Worm (Caenorhabditis elegans) whole organism, L4 larva: Measurements from ENCODE around the gene M70.3.
A peak's percentile ranks its signal among the peaks of the same experiment; 100 is the strongest.

Experiments used
- F44E2.7 ChIP-seq: fragments of 200-800 bp; sonication (Bioruptor generic); IDR thresholded peaks from 2 replicates; pipeline ENCODE4 v2.1.2; 2022; ENCODE audit warnings: missing genetic modification characterization, missing compliant biosample characterization
- T20F7.1 ChIP-seq: fragments of 200-800 bp; sonication (Bioruptor generic); optimal IDR thresholded peaks from 2 replicates; lab custom pipeline; 2018; ENCODE audit warnings: mild to moderate bottlenecking, missing genetic modification characterization, missing compliant biosample characterization
- Y75B8A.6 ChIP-seq: fragments of 200-800 bp; sonication (Bioruptor generic); IDR thresholded peaks from 2 replicates; pipeline ENCODE4 v1.3.6; 2022; ENCODE audit warnings: missing genetic modification reagents, missing genetic modification characterization, missing compliant biosample characterization
- ZK546.5 ChIP-seq, 2 experiments: sonication (generic microtip); optimal IDR thresholded peaks; 2 replicates each; lab custom pipeline; 2017; ENCODE audit warnings: missing biosample characterization in 2 of 2, missing genetic modification characterization in 2 of 2
- aha-1 ChIP-seq: fragments of 150-350 bp; peaks from one replicate; lab custom pipeline; 2014; ENCODE audit warnings: missing biosample characterization, missing genetic modification characterization
- ama-1 ChIP-seq: fragments of 150-350 bp; optimal IDR thresholded peaks from 2 replicates; lab custom pipeline; 2014; ENCODE audit warnings: inconsistent platforms, mixed read lengths
- attf-4 ChIP-seq: sonication (generic microtip); optimal IDR thresholded peaks from 3 replicates; lab custom pipeline; 2017; ENCODE audit warnings: missing biosample characterization, missing genetic modification characterization
- ceh-20 ChIP-seq: fragments of 200-800 bp; sonication (Bioruptor generic); IDR thresholded peaks from 2 replicates; pipeline ENCODE4 v1.3.6; 2022; ENCODE audit warnings: missing genetic modification reagents, missing genetic modification characterization, missing compliant biosample characterization
- ceh-82 ChIP-seq: sonication (generic microtip); optimal IDR thresholded peaks from 2 replicates; lab custom pipeline; 2017; ENCODE audit warnings: missing biosample characterization, missing genetic modification characterization
- daf-16 ChIP-seq, 3 experiments: sonication (generic microtip); optimal IDR thresholded peaks; 2 replicates each; lab custom pipeline; 2016 to 2017; ENCODE audit warnings: missing genetic modification characterization in 3 of 3, missing genetic modification reagents in 3 of 3, mild to moderate bottlenecking in 2 of 3, missing compliant biosample characterization in 2 of 3, missing biosample characterization in 1 of 3, moderate library complexity in 1 of 3
- daf-8 ChIP-seq: fragments of 200-800 bp; sonication (Bioruptor generic); IDR thresholded peaks from 2 replicates; pipeline ENCODE4 v1.3.6; 2022; ENCODE audit warnings: missing genetic modification characterization, missing compliant biosample characterization
- dmd-6 ChIP-seq: fragments of 200-800 bp; sonication (Bioruptor generic); IDR thresholded peaks from 2 replicates; pipeline ENCODE4 v1.3.6; 2022; ENCODE audit warnings: missing genetic modification reagents, missing genetic modification characterization, missing compliant biosample characterization
- dpl-1 ChIP-seq: fragments of 150-350 bp; optimal IDR thresholded peaks from 2 replicates; lab custom pipeline; 2014; ENCODE audit warnings: missing biosample characterization, missing genetic modification reagents, missing genetic modification characterization
- dve-1 ChIP-seq: sonication (generic microtip); optimal IDR thresholded peaks from 2 replicates; lab custom pipeline; 2017; ENCODE audit warnings: antibody characterized with exemption, mild to moderate bottlenecking, missing genetic modification characterization, missing compliant biosample characterization; ENCODE audit not compliant: insufficient read depth
- hlh-11 ChIP-seq: fragments of 200-800 bp; sonication (Bioruptor generic); optimal IDR thresholded peaks from 2 replicates; lab custom pipeline; 2018; ENCODE audit warnings: mild to moderate bottlenecking, missing genetic modification characterization, missing compliant biosample characterization
- hlh-30 ChIP-seq: sonication (generic microtip); optimal IDR thresholded peaks from 2 replicates; lab custom pipeline; 2017; ENCODE audit warnings: antibody characterized with exemption, mild to moderate bottlenecking, missing genetic modification characterization, missing compliant biosample characterization; ENCODE audit not compliant: insufficient read depth
- hmg-1.1 ChIP-seq: fragments of 200-800 bp; sonication (Bioruptor generic); IDR thresholded peaks from 2 replicates; pipeline ENCODE4 v1.3.6; 2022; ENCODE audit warnings: missing genetic modification reagents, missing genetic modification characterization, missing compliant biosample characterization
- jun-1 ChIP-seq: fragments of 150-350 bp; optimal IDR thresholded peaks from 2 replicates; lab custom pipeline; 2014; ENCODE audit warnings: missing biosample characterization, missing genetic modification reagents, missing genetic modification characterization
- lin-1 ChIP-seq: fragments of 200-800 bp; sonication (Bioruptor generic); IDR thresholded peaks from 2 replicates; pipeline ENCODE4 v1.3.6; 2022; ENCODE audit warnings: missing genetic modification reagents, missing genetic modification characterization, missing compliant biosample characterization
- lin-38 ChIP-seq: fragments of 200-800 bp; sonication (Bioruptor generic); IDR thresholded peaks from 2 replicates; pipeline ENCODE4 v1.3.6; 2022; ENCODE audit warnings: missing genetic modification reagents, missing genetic modification characterization, missing compliant biosample characterization
- lin-39 ChIP-seq: fragments of 150-350 bp; optimal IDR thresholded peaks from 2 replicates; lab custom pipeline; 2014; ENCODE audit warnings: missing biosample characterization, missing genetic modification reagents, missing genetic modification characterization
- mdl-1 ChIP-seq, 2 experiments: fragments of 150-350 bp in 1 of 2; sonication (generic microtip) in 1 of 2; optimal IDR thresholded peaks; 2 replicates each; lab custom pipeline; 2014 to 2017; ENCODE audit warnings: missing biosample characterization in 2 of 2, missing genetic modification characterization in 2 of 2
- mdt-29 ChIP-seq: fragments of 200-800 bp; sonication (Bioruptor generic); IDR thresholded peaks from 2 replicates; pipeline ENCODE4 v1.3.6; 2022; ENCODE audit warnings: missing genetic modification reagents, missing genetic modification characterization, missing compliant biosample characterization
- mes-2 ChIP-seq: sonication (generic microtip); optimal IDR thresholded peaks from 2 replicates; lab custom pipeline; 2016; ENCODE audit warnings: missing genotype, mild to moderate bottlenecking, missing genetic modification characterization, missing compliant biosample characterization; ENCODE audit not compliant: poor library complexity, severe bottlenecking
- mxl-2 ChIP-seq: fragments of 200-800 bp; sonication (Bioruptor generic); conservative IDR thresholded peaks from 2 replicates; pipeline ENCODE4 v1.3.6; 2022; ENCODE audit warnings: missing genetic modification reagents, missing genetic modification characterization, missing compliant biosample characterization
- mxl-3 ChIP-seq: fragments of 200-800 bp; sonication (Bioruptor generic); optimal IDR thresholded peaks from 2 replicates; lab custom pipeline; 2018; ENCODE audit warnings: mild to moderate bottlenecking, missing genetic modification characterization, missing compliant biosample characterization
- nhr-10 ChIP-seq: fragments of 150-350 bp; optimal IDR thresholded peaks from 2 replicates; lab custom pipeline; 2014; ENCODE audit warnings: missing biosample characterization, missing genetic modification characterization
- nhr-25 ChIP-seq: sonication (generic microtip); optimal IDR thresholded peaks from 2 replicates; lab custom pipeline; 2017; ENCODE audit warnings: missing genetic modification characterization, mild to moderate bottlenecking, missing compliant biosample characterization, antibody characterized with exemption, moderate library complexity, borderline replicate concordance; ENCODE audit not compliant: insufficient read depth
- nhr-28 ChIP-seq: fragments of 150-350 bp; optimal IDR thresholded peaks from 2 replicates; lab custom pipeline; 2014; ENCODE audit warnings: missing biosample characterization, missing genetic modification characterization
- nhr-48 ChIP-seq: sonication (generic microtip); optimal IDR thresholded peaks from 2 replicates; lab custom pipeline; 2016; ENCODE audit warnings: mild to moderate bottlenecking, missing genetic modification characterization, missing compliant biosample characterization
- nhr-77 ChIP-seq: fragments of 150-350 bp; optimal IDR thresholded peaks from 2 replicates; lab custom pipeline; 2014; ENCODE audit warnings: missing biosample characterization, missing genetic modification characterization
- php-3 ChIP-seq: fragments of 200-800 bp; sonication (Bioruptor generic); IDR thresholded peaks from 2 replicates; pipeline ENCODE4 v1.3.6; 2022; ENCODE audit warnings: missing genetic modification reagents, missing genetic modification characterization, missing compliant biosample characterization
- pqm-1 ChIP-seq: sonication (generic microtip); optimal IDR thresholded peaks from 2 replicates; lab custom pipeline; 2017; ENCODE audit warnings: missing biosample characterization, missing genetic modification characterization
- set-16 ChIP-seq: fragments of 200-800 bp; sonication (Bioruptor generic); IDR thresholded peaks from 2 replicates; pipeline ENCODE4 v1.3.6; 2022; ENCODE audit warnings: missing genetic modification reagents, missing genetic modification characterization, missing compliant biosample characterization
- snpc-1.2 ChIP-seq: fragments of 200-800 bp; sonication (Bioruptor generic); IDR thresholded peaks from 2 replicates; pipeline ENCODE4 v1.3.6; 2022; ENCODE audit warnings: missing genetic modification reagents, missing genetic modification characterization, missing compliant biosample characterization
- snpc-4 ChIP-seq: fragments of 150-350 bp; optimal IDR thresholded peaks from 2 replicates; lab custom pipeline; 2014; ENCODE audit warnings: missing biosample characterization, missing genetic modification characterization
- tag-97 ChIP-seq: fragments of 200-800 bp; sonication (Bioruptor generic); IDR thresholded peaks from 2 replicates; pipeline ENCODE4 v1.3.6; 2022; ENCODE audit warnings: missing genetic modification characterization, missing compliant biosample characterization
- unc-62 ChIP-seq, 3 experiments: fragments of 150-350 bp in 1 of 3; sonication (generic microtip); optimal IDR thresholded peaks in 2 of 3; peaks in 1 of 3; 1 replicate in 1 of 3; 2 replicates in 2 of 3; lab custom pipeline; 2014 to 2017; ENCODE audit warnings: missing biosample characterization in 3 of 3, missing genetic modification characterization in 3 of 3, missing genetic modification reagents in 3 of 3, missing genotype in 1 of 3
- vab-7 ChIP-seq: fragments of 200-800 bp; sonication (Bioruptor generic); IDR thresholded peaks from 2 replicates; pipeline ENCODE4 v1.3.6; 2022; ENCODE audit warnings: missing genetic modification reagents, missing genetic modification characterization, missing compliant biosample characterization
- zip-2 ChIP-seq: fragments of 150-350 bp; optimal IDR thresholded peaks from 2 replicates; lab custom pipeline; 2014; ENCODE audit warnings: missing biosample characterization, missing genetic modification characterization
- ztf-11 ChIP-seq: fragments of 150-350 bp; optimal IDR thresholded peaks from 2 replicates; lab custom pipeline; 2014; ENCODE audit warnings: missing biosample characterization, missing genetic modification characterization

The M70.3 gene

ce11 chrIV:2242349-2243088 lies at the start of gene M70.3, which contains the start of gene M70.2:
Gene M70.3, minus strand, starts transcription at chrIV:2242449.
Gene M70.2, plus strand, starts transcription at chrIV:2243038.
- TF ChIP-seq jun-1 (tag; lab: Kevin White, UChicago) = no peak

ce11 chrIV:2284462-2285047 lies 42.3 kb upstream of the M70.3 start:
- peak; percentile 57 for TF ChIP-seq dve-1
- no peak for TF ChIP-seq lin-39 (tag; lab: Kevin White, UChicago)
- peak; percentile 41 for TF ChIP-seq nhr-77
- no peak for TF ChIP-seq ZK546.5 (tag; optimal IDR thresholded peaks at IDR 0.05; lab: Kevin White, UChicago)
- TF ChIP-seq vab-7 (GFP tag; lab: Robert Waterston, UW) = no peak
- 0 out of 2 replicates have a peak, but pooled peaks have one; percentile 25 for TF ChIP-seq php-3 (GFP tag; lab: Robert Waterston, UW)
- peak; percentile 77 for TF ChIP-seq nhr-28 (tag; lab: Kevin White, UChicago)
- no peak for TF ChIP-seq attf-4 (tag; lab: Kevin White, UChicago)
- peak; percentile 34; the same call in 1 of the 2 replicates for TF ChIP-seq set-16
- TF ChIP-seq snpc-1.2 (GFP tag; lab: Robert Waterston, UW) = no peak
- TF ChIP-seq Y75B8A.6 (GFP tag; lab: Robert Waterston, UW) = no peak
- TF ChIP-seq dmd-6 (GFP tag; lab: Robert Waterston, UW) = peak; percentile 79
- TF ChIP-seq daf-8 (GFP tag; lab: Robert Waterston, UW) = no peak
- TF ChIP-seq mxl-3 (GFP tag; lab: Kevin White, UChicago) = peak; percentile 50
- no peak for TF ChIP-seq snpc-4 (tag; lab: Kevin White, UChicago)
- peak; percentile 88 for TF ChIP-seq pqm-1
- TF ChIP-seq hlh-11 (tag; lab: Kevin White, UChicago) = peak; percentile 66
- peak; percentile 71; the same call in 1 of the 2 replicates for TF ChIP-seq lin-1 (GFP tag; lab: Robert Waterston, UW)
- TF ChIP-seq ztf-11 (tag; lab: Kevin White, UChicago) = no peak
- no peak for TF ChIP-seq daf-16 (GFP tag; optimal IDR thresholded peaks at IDR 0.05; lab: Kevin White, UChicago)
- TF ChIP-seq daf-16 (tag; optimal IDR thresholded peaks at IDR 0.05; lab: Kevin White, UChicago) = peak; percentile 41
- no peak for TF ChIP-seq tag-97 (GFP tag; lab: Robert Waterston, UW)
- TF ChIP-seq F44E2.7 (GFP tag; lab: Robert Waterston, UW) = no peak
- peak; percentile 37 for TF ChIP-seq hlh-30 (tag; lab: Kevin White, UChicago)
- TF ChIP-seq hmg-1.1 (GFP tag; lab: Robert Waterston, UW) = 0 out of 2 replicates have a peak, but pooled peaks have one; percentile 21
- no peak for TF ChIP-seq ama-1 (lab: Kevin White, UChicago)
- no peak for TF ChIP-seq mxl-2 (GFP tag; lab: Robert Waterston, UW)
- TF ChIP-seq mes-2 = peak; percentile 27

- TF ChIP-seq hlh-30 (tag; lab: Kevin White, UChicago) = peak; percentile 87
- no peak for TF ChIP-seq attf-4 (tag; lab: Kevin White, UChicago)
- TF ChIP-seq zip-2 (tag; lab: Kevin White, UChicago) = peak; percentile 13
- no peak for TF ChIP-seq nhr-25 (tag; lab: Kevin White, UChicago)
- peak; percentile 46 for TF ChIP-seq dpl-1 (GFP tag; lab: Kevin White, UChicago)
- TF ChIP-seq dmd-6 (GFP tag; lab: Robert Waterston, UW) = peak; percentile 50
- TF ChIP-seq dve-1 = peak; percentile 81
- peak; percentile 77 for TF ChIP-seq nhr-77
- peak; percentile 68 for TF ChIP-seq nhr-10
- TF ChIP-seq ceh-20 = no peak
- TF ChIP-seq aha-1 (tag; lab: Kevin White, UChicago) = peak; percentile 99
- TF ChIP-seq ceh-82 = no peak
- no peak for TF ChIP-seq lin-39 (tag; lab: Kevin White, UChicago)
- TF ChIP-seq mxl-3 (GFP tag; lab: Kevin White, UChicago) = peak; percentile 66
- TF ChIP-seq nhr-28 (tag; lab: Kevin White, UChicago) = peak; percentile 78
- peak; percentile 86 for TF ChIP-seq pqm-1
- TF ChIP-seq lin-38 (GFP tag; lab: Robert Waterston, UW) = 0 out of 2 replicates have a peak, but pooled peaks have one; percentile 17
- TF ChIP-seq daf-16 (GFP tag; optimal IDR thresholded peaks at IDR 0.05; lab: Kevin White, UChicago) = no peak
- peak; percentile 85 for TF ChIP-seq daf-16 (tag; optimal IDR thresholded peaks at IDR 0.05; lab: Kevin White, UChicago)
- peak in 1 of 2 experiments; percentile 45 for TF ChIP-seq unc-62 (GFP tag; optimal IDR thresholded peaks at IDR 0.05 in 1 of 2; lab: Kevin White, UChicago)
- no peak for TF ChIP-seq unc-62 (tag; optimal IDR thresholded peaks at IDR 0.05; lab: Kevin White, UChicago)
- peak; percentile 45 for TF ChIP-seq T20F7.1 (GFP tag; lab: Kevin White, UChicago)
- TF ChIP-seq mdl-1 (tag; optimal IDR thresholded peaks at IDR 0.05; lab: Kevin White, UChicago) = peak in 1 of 2 experiments; percentile 29
- TF ChIP-seq mdt-29 (GFP tag; lab: Robert Waterston, UW) = no peak
- no peak for TF ChIP-seq nhr-48 (tag; lab: Kevin White, UChicago)
- TF ChIP-seq hmg-1.1 (GFP tag; lab: Robert Waterston, UW) = peak; percentile 23; the same call in 1 of the 2 replicates
Observed at ce11 chrIV:2281353-2281976, 39.2 kb upstream of the M70.3 start.
